Fruit fly (Drosophila melanogaster): ENCODE results near the gene CG1146.

The CG1146 gene

DNA sequence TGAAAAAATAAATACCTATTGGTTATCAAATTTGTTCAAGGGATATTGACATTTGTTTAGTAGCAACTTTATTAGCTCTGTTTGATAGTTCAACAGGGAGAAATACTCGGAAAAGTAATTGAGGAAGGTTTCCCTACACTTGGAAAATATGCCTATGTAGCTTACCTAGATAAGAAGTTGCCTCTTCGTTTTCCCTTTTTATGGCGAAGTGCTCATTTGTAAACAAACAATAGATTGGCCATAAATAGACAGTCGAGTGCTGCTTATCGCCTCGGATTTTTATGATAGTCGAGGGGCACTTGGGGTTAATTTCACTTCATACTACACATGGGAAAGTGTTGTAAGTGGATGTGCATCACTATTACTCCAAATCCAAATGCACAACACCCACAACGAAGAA is 20.1 kb upstream of the CG1146 start (continued):
- TF ChIP-seq CG1529 (GFP tag; optimal IDR thresholded peaks at IDR 0.05) (no peak), phol (tag; optimal IDR thresholded peaks at IDR 0.05) (no peak), CG31388 (GFP tag; optimal IDR thresholded peaks at IDR 0.05) (no peak), CoRest (tag; optimal IDR thresholded peaks at IDR 0.05) (no peak), CG5953 (GFP tag; IDR thresholded peaks at IDR 0.05) (no peak), Optix (GFP tag; IDR thresholded peaks at IDR 0.05) (no peak), vnd (GFP tag; IDR thresholded peaks at IDR 0.05; ENCODE audit: partially characterized antibody) (no peak), Dll (GFP tag; IDR thresholded peaks at IDR 0.05; ENCODE audit: partially characterized antibody) (no peak), ftz-f1 (GFP tag; optimal IDR thresholded peaks at IDR 0.05) (no peak), Hmx (GFP tag; optimal IDR thresholded peaks at IDR 0.05) (no peak), CG4404 (GFP tag; IDR thresholded peaks at IDR 0.05) (no peak), ash1 (GFP tag; optimal IDR thresholded peaks at IDR 0.05) (no peak), tin (GFP tag; optimal IDR thresholded peaks at IDR 0.05) (no peak), NC2β (GFP tag; optimal IDR thresholded peaks at IDR 0.05) (no peak), CG9727 (GFP tag; optimal IDR thresholded peaks at IDR 0.05) (peak; percentile 65), CG18011 (GFP tag; optimal IDR thresholded peaks at IDR 0.05) (no peak), rib (GFP tag; IDR thresholded peaks at IDR 0.05) (no peak), CG12104 (GFP tag; optimal IDR thresholded peaks at IDR 0.05) (no peak), eve (GFP tag; optimal IDR thresholded peaks at IDR 0.05) (peak in 1 of 2 experiments; percentile 70), CG6689 (GFP tag; IDR thresholded peaks at IDR 0.05) (no peak), CG12769 (tag; optimal IDR thresholded peaks at IDR 0.05) (no peak), Med (GFP tag) (peak; percentile 73), CG13894 (tag; optimal IDR thresholded peaks at IDR 0.05) (no peak), gem (tag; optimal IDR thresholded peaks at IDR 0.05) (peak; percentile 39), CG43689 (GFP tag; IDR thresholded peaks at IDR 0.05) (no peak), GATAe (GFP tag; conservative IDR thresholded peaks at IDR 0.05) (no peak), ac (GFP tag; optimal IDR thresholded peaks at IDR 0.05) (peak; percentile 82), dimm (GFP tag; IDR thresholded peaks at IDR 0.05) (no peak), CG10147 (GFP tag; optimal IDR thresholded peaks at IDR 0.05) (no peak), CG8924 (tag; optimal IDR thresholded peaks at IDR 0.05) (no peak), wor (GFP tag; IDR thresholded peaks at IDR 0.05) (no peak), HmgZ (tag; optimal IDR thresholded peaks at IDR 0.05) (no peak), NC2α (GFP tag; optimal IDR thresholded peaks at IDR 0.05) (no peak), en (GFP tag; optimal IDR thresholded peaks at IDR 0.05) (peak; percentile 21), BEAF-32 (GFP tag; optimal IDR thresholded peaks at IDR 0.05) (no peak), ewg (GFP tag; optimal IDR thresholded peaks at IDR 0.05) (no peak), repo (GFP tag; optimal IDR thresholded peaks at IDR 0.05) (no peak), pros (GFP tag; optimal IDR thresholded peaks at IDR 0.05) (peak; percentile 23), CG9817 (tag; optimal IDR thresholded peaks at IDR 0.05) (no peak), CG2129 (GFP tag; IDR thresholded peaks at IDR 0.05; ENCODE audit: partially characterized antibody) (no peak), CG10543 (GFP tag; optimal IDR thresholded peaks at IDR 0.05) (no peak), ase (GFP tag; IDR thresholded peaks at IDR 0.05) (no peak), TFAM (GFP tag; optimal IDR thresholded peaks at IDR 0.05) (no peak), Pdp1 (GFP tag; optimal IDR thresholded peaks at IDR 0.05) (no peak), sima (GFP tag; optimal IDR thresholded peaks at IDR 0.05) (no peak), pnt (GFP tag; optimal IDR thresholded peaks at IDR 0.05) (no peak), CG1647 (GFP tag; optimal IDR thresholded peaks at IDR 0.05) (no peak), CG14441 (GFP tag; IDR thresholded peaks at IDR 0.05) (no peak), CrebB (tag; optimal IDR thresholded peaks at IDR 0.05) (no peak), nau (GFP tag; optimal IDR thresholded peaks at IDR 0.05) (no peak), nerfin-2 (GFP tag; IDR thresholded peaks at IDR 0.05; ENCODE audit: partially characterized antibody) (no peak), pita (GFP tag; optimal IDR thresholded peaks at IDR 0.05) (no peak)
